Fruit fly (Drosophila melanogaster) whole organism, embryonic: Measurements from ENCODE around the gene CG3337.

Source experiments
- Blimp-1 ChIP-seq: fragments of 200-800 bp; sonication (Bioruptor generic); optimal IDR thresholded peaks from 3 replicates; lab custom pipeline; 2018; ENCODE audit warnings: missing biosample characterization, missing genetic modification characterization, mild to moderate bottlenecking, moderate library complexity, missing genetic modification reagents
- CG10543 ChIP-seq: fragments of 200-800 bp; sonication (Bioruptor generic); optimal IDR thresholded peaks from 3 replicates; lab custom pipeline; 2017; ENCODE audit warnings: missing biosample characterization, mild to moderate bottlenecking, missing genetic modification characterization, moderate library complexity
- CG12744 ChIP-seq: fragments of 200-800 bp; sonication (Bioruptor generic); optimal IDR thresholded peaks from 2 replicates; lab custom pipeline; 2016; ENCODE audit warnings: missing biosample characterization, missing genetic modification characterization
- CG12942 ChIP-seq: fragments of 200-800 bp; sonication (Bioruptor generic); optimal IDR thresholded peaks from 3 replicates; lab custom pipeline; 2016; ENCODE audit warnings: missing biosample characterization, missing genetic modification characterization
- CG13287 ChIP-seq: fragments of 200-800 bp; sonication (Bioruptor generic); IDR thresholded peaks from 2 replicates; pipeline ENCODE4 v1.3.6; 2022; ENCODE audit warnings: missing biosample characterization, missing genetic modification characterization; ENCODE audit not compliant: partially characterized antibody
- CG14710 ChIP-seq: fragments of 200-800 bp; sonication (Bioruptor generic); optimal IDR thresholded peaks from 3 replicates; lab custom pipeline; 2019; ENCODE audit warnings: missing biosample characterization, mild to moderate bottlenecking, missing genetic modification characterization, moderate library complexity
- CG17361 ChIP-seq: fragments of 200-800 bp; sonication (Bioruptor generic); IDR thresholded peaks from 3 replicates; pipeline ENCODE4 v1.3.6; 2022; ENCODE audit warnings: missing biosample characterization, missing genetic modification characterization
- CG17385 ChIP-seq: fragments of 200-800 bp; sonication (Bioruptor generic); optimal IDR thresholded peaks from 3 replicates; lab custom pipeline; 2018; ENCODE audit warnings: missing biosample characterization, mild to moderate bottlenecking, missing genetic modification characterization
- CG17612 ChIP-seq: fragments of 200-800 bp; sonication (Bioruptor generic); IDR thresholded peaks from 2 replicates; pipeline ENCODE4 v1.3.6; 2022; ENCODE audit warnings: missing biosample characterization, missing genetic modification characterization
- CG17802 ChIP-seq: fragments of 200-800 bp; sonication (Bioruptor generic); optimal IDR thresholded peaks from 2 replicates; lab custom pipeline; 2018; ENCODE audit warnings: missing biosample characterization, mild to moderate bottlenecking, missing genetic modification characterization, moderate library complexity
- CG3847 ChIP-seq: fragments of 200-800 bp; sonication (Bioruptor generic); IDR thresholded peaks from 2 replicates; pipeline ENCODE4 v1.3.6; 2022; ENCODE audit warnings: missing biosample characterization, missing genetic modification characterization
- CG4360 ChIP-seq: fragments of 200-800 bp; sonication (Bioruptor generic); IDR thresholded peaks from 2 replicates; pipeline ENCODE4 v1.3.6; 2022; ENCODE audit warnings: missing biosample characterization, missing genetic modification characterization
- CG4617 ChIP-seq: fragments of 200-800 bp; sonication (Bioruptor generic); optimal IDR thresholded peaks from 3 replicates; lab custom pipeline; 2016; ENCODE audit warnings: missing biosample characterization, missing genetic modification characterization, borderline replicate concordance
- CG6254 ChIP-seq: fragments of 200-800 bp; sonication (Bioruptor generic); optimal IDR thresholded peaks from 3 replicates; lab custom pipeline; 2017; ENCODE audit warnings: mild to moderate bottlenecking, missing biosample characterization, missing genetic modification reagents, missing genetic modification characterization
- CG6654 ChIP-seq: fragments of 200-800 bp; sonication (Bioruptor generic); optimal IDR thresholded peaks from 2 replicates; lab custom pipeline; 2017; ENCODE audit warnings: missing biosample characterization, mild to moderate bottlenecking, missing genetic modification characterization
- CG6683 ChIP-seq: fragments of 200-800 bp; sonication (Bioruptor generic); optimal IDR thresholded peaks from 2 replicates; lab custom pipeline; 2017; ENCODE audit warnings: missing biosample characterization, mild to moderate bottlenecking, missing genetic modification characterization, missing genetic modification reagents
- CG6791 ChIP-seq: fragments of 200-800 bp; sonication (Bioruptor generic); IDR thresholded peaks from 3 replicates; pipeline ENCODE4 v1.3.6; 2022; ENCODE audit warnings: missing biosample characterization, missing genetic modification characterization; ENCODE audit not compliant: partially characterized antibody
- CG7357 ChIP-seq: fragments of 200-800 bp; sonication (Bioruptor generic); IDR thresholded peaks from 3 replicates; pipeline ENCODE4 v1.3.6; 2022; ENCODE audit warnings: missing biosample characterization, missing genetic modification characterization
- CG7372 ChIP-seq: fragments of 200-800 bp; sonication (Bioruptor generic); IDR thresholded peaks from 2 replicates; pipeline ENCODE4 v1.3.6; 2022; ENCODE audit warnings: missing biosample characterization, missing genetic modification characterization
- CG7556 ChIP-seq: fragments of 200-800 bp; sonication (Bioruptor generic); optimal IDR thresholded peaks from 2 replicates; lab custom pipeline; 2017; ENCODE audit warnings: missing biosample characterization, mild to moderate bottlenecking, missing genetic modification characterization
- CG8944 ChIP-seq: fragments of 200-800 bp; sonication (Bioruptor generic); optimal IDR thresholded peaks from 3 replicates; lab custom pipeline; 2016; ENCODE audit warnings: missing biosample characterization, missing genetic modification characterization
- CG9727 ChIP-seq: fragments of 200-800 bp; sonication (Bioruptor generic); optimal IDR thresholded peaks from 3 replicates; lab custom pipeline; 2017; ENCODE audit warnings: missing biosample characterization, mild to moderate bottlenecking, missing genetic modification characterization
- Camta ChIP-seq: fragments of 200-800 bp; sonication (Bioruptor generic); optimal IDR thresholded peaks from 2 replicates; lab custom pipeline; 2016; ENCODE audit warnings: missing biosample characterization, missing genetic modification characterization
- Hsf ChIP-seq: fragments of 200-800 bp; sonication (Bioruptor generic); optimal IDR thresholded peaks from 3 replicates; lab custom pipeline; 2016; ENCODE audit warnings: missing biosample characterization, missing genetic modification characterization
- Mad ChIP-seq: fragments of 200-800 bp; sonication (Bioruptor generic); optimal IDR thresholded peaks from 2 replicates; lab custom pipeline; 2016; ENCODE audit warnings: missing biosample characterization, missing genetic modification characterization
- Opbp ChIP-seq: fragments of 200-800 bp; sonication (Bioruptor generic); IDR thresholded peaks from 3 replicates; pipeline ENCODE4 v1.3.6; 2022; ENCODE audit warnings: missing biosample characterization, missing genetic modification characterization; ENCODE audit not compliant: partially characterized antibody
- Ptx1 ChIP-seq: fragments of 200-800 bp; sonication (Bioruptor generic); IDR thresholded peaks from 2 replicates; pipeline ENCODE4 v1.3.6; 2022; ENCODE audit warnings: missing biosample characterization, missing genetic modification characterization
- Rfx ChIP-seq: fragments of 200-800 bp; sonication (Bioruptor generic); IDR thresholded peaks from 2 replicates; pipeline ENCODE4 v1.3.6; 2022; ENCODE audit warnings: missing biosample characterization, missing genetic modification characterization
- Spps ChIP-seq: fragments of 200-800 bp; sonication (Bioruptor generic); optimal IDR thresholded peaks from 2 replicates; lab custom pipeline; 2018; ENCODE audit warnings: missing biosample characterization, mild to moderate bottlenecking, missing genetic modification characterization
- al ChIP-seq: fragments of 200-800 bp; sonication (Bioruptor generic); IDR thresholded peaks from 2 replicates; pipeline ENCODE4 v1.3.6; 2022; ENCODE audit warnings: missing biosample characterization, missing genetic modification characterization
- bigmax ChIP-seq: fragments of 200-800 bp; sonication (Bioruptor generic); optimal IDR thresholded peaks from 2 replicates; lab custom pipeline; 2018; ENCODE audit warnings: missing biosample characterization, mild to moderate bottlenecking, missing genetic modification characterization
- chinmo ChIP-seq: fragments of 200-800 bp; sonication (Bioruptor generic); IDR thresholded peaks from 4 replicates; pipeline ENCODE4 v1.3.6; 2022; ENCODE audit warnings: missing biosample characterization, missing genetic modification characterization; ENCODE audit not compliant: partially characterized antibody
- croc ChIP-seq: fragments of 200-800 bp; sonication (Bioruptor generic); conservative IDR thresholded peaks from 3 replicates; pipeline ENCODE4 v1.3.6; 2022; ENCODE audit warnings: missing biosample characterization, missing genetic modification characterization
- dmrt11E ChIP-seq: fragments of 200-800 bp; sonication (Bioruptor generic); optimal IDR thresholded peaks from 3 replicates; lab custom pipeline; 2018; ENCODE audit warnings: missing biosample characterization, mild to moderate bottlenecking, missing genetic modification characterization, moderate library complexity
- fd64A ChIP-seq: fragments of 200-800 bp; sonication (Bioruptor generic); optimal IDR thresholded peaks from 3 replicates; lab custom pipeline; 2018; ENCODE audit warnings: missing biosample characterization, mild to moderate bottlenecking, missing genetic modification characterization
- gem ChIP-seq: fragments of 200-800 bp; sonication (Bioruptor generic); optimal IDR thresholded peaks from 2 replicates; lab custom pipeline; 2019; ENCODE audit warnings: missing biosample characterization, mild to moderate bottlenecking, missing genetic modification characterization, moderate library complexity
- hbn ChIP-seq: fragments of 200-800 bp; sonication (Bioruptor generic); IDR thresholded peaks from 2 replicates; pipeline ENCODE4 v1.3.6; 2022; ENCODE audit warnings: missing biosample characterization, missing genetic modification characterization; ENCODE audit not compliant: partially characterized antibody
- peb ChIP-seq: fragments of 200-800 bp; sonication (Bioruptor generic); IDR thresholded peaks from 2 replicates; pipeline ENCODE4 v1.3.6; 2022; ENCODE audit warnings: missing biosample characterization, missing genetic modification characterization
- pum ChIP-seq: fragments of 200-800 bp; sonication (Bioruptor generic); optimal IDR thresholded peaks from 2 replicates; lab custom pipeline; 2016; ENCODE audit warnings: missing biosample characterization, missing genetic modification characterization
- sisA ChIP-seq: fragments of 200-800 bp; sonication (Bioruptor generic); IDR thresholded peaks from 2 replicates; pipeline ENCODE4 v1.3.6; 2022; ENCODE audit warnings: missing biosample characterization, missing genetic modification characterization
- stwl ChIP-seq: fragments of 200-800 bp; sonication (Bioruptor generic); optimal IDR thresholded peaks from 3 replicates; lab custom pipeline; 2018; ENCODE audit warnings: missing biosample characterization, mild to moderate bottlenecking, missing genetic modification characterization, moderate library complexity
- sug ChIP-seq: fragments of 200-800 bp; optimal IDR thresholded peaks from 2 replicates; lab custom pipeline; 2019; ENCODE audit warnings: missing biosample characterization, mild to moderate bottlenecking, missing genetic modification characterization, moderate library complexity
- unc-4 ChIP-seq: fragments of 200-800 bp; sonication (Bioruptor generic); IDR thresholded peaks from 2 replicates; pipeline ENCODE4 v1.3.6; 2022; ENCODE audit warnings: missing biosample characterization, missing genetic modification characterization; ENCODE audit not compliant: partially characterized antibody
- wek ChIP-seq: fragments of 200-800 bp; sonication (Bioruptor generic); optimal IDR thresholded peaks from 3 replicates; lab custom pipeline; 2018; ENCODE audit warnings: missing biosample characterization, mild to moderate bottlenecking, missing genetic modification characterization, moderate library complexity
- z ChIP-seq: fragments of 200-800 bp; sonication (Bioruptor generic); IDR thresholded peaks from 3 replicates; pipeline ENCODE4 v1.3.6; 2022; ENCODE audit warnings: missing biosample characterization, missing genetic modification characterization
- zen ChIP-seq: fragments of 200-800 bp; sonication (Bioruptor generic); optimal IDR thresholded peaks from 3 replicates; lab custom pipeline; 2018; ENCODE audit warnings: missing biosample characterization, mild to moderate bottlenecking, missing genetic modification characterization, moderate library complexity
- zf30C ChIP-seq: fragments of 200-800 bp; sonication (Bioruptor generic); optimal IDR thresholded peaks from 3 replicates; lab custom pipeline; 2018; ENCODE audit warnings: missing biosample characterization, mild to moderate bottlenecking, missing genetic modification characterization

The CG3337 gene

DNA sequence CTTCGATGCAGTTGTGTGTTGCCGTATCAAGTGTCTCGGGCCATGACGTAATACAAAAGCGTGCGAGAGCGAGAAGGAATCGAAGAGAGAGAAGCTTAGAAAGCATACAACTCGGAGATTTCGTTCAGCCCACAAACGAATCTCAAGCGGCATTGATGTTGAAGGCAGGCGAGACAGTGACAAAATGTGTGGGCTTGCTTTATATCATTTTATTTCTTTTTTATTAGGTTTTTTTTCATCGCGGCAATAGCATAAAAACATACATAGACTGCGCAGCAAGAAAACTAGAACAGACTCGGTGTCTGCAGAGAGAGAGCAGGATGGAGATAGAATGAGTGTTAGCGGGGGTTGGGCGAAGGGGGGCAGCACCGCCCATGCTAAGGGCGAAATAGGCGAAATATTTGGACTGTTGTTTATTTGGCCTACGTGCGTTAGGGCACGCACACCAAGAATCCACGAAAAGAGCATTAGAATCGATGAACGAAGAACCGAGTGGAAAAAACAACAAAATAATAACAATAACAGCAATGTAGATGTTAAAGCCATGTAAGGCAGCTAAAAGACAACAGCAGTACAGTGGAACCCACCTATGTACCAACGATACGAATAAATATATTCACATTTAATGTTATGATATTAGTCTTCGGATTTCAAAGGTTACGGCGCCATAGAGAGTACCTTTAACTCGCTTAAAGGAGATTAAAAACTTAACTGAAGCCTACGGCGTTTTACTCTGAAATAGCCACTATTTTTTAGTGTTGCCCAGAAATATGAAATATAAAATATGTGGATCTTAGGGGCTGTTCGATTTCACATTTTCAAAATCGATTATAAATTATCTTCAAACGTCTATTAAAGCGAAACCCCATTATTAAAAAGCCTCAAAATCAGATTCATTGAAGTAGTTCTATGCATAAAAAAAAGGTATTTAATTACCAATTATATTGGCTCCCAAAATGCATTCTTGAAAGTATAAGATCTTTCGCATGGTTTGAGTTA, 35.7 kb downstream of the CG3337 start (continued):
- no peak for TF ChIP-seq CG17385
- no peak for TF ChIP-seq z (GFP tag; lab: Robert Waterston, UW)
- no peak for TF ChIP-seq bigmax
- peak; percentile 36 for TF ChIP-seq pum (GFP tag; lab: Kevin White, UChicago)
- TF ChIP-seq CG17361 (GFP tag; lab: Robert Waterston, UW): peak; percentile 80
- TF ChIP-seq Mad: no peak
- peak; percentile 54 for TF ChIP-seq CG10543 (GFP tag; lab: Kevin White, UChicago)
- no peak for TF ChIP-seq CG8944 (GFP tag; lab: Kevin White, UChicago)
- TF ChIP-seq croc (GFP tag; lab: Robert Waterston, UW): peak; percentile 24; the same call in 1 of the 3 replicates
- peak; percentile 50 for TF ChIP-seq CG9727 (GFP tag; lab: Kevin White, UChicago)
- TF ChIP-seq Rfx (GFP tag; lab: Robert Waterston, UW): peak; percentile 51; the same call in 1 of the 2 replicates
- TF ChIP-seq Camta (GFP tag; lab: Kevin White, UChicago): no peak
- no peak for TF ChIP-seq dmrt11E (tag; lab: Kevin White, UChicago)
- no peak for TF ChIP-seq wek (GFP tag; lab: Kevin White, UChicago)
- TF ChIP-seq CG7372: no peak
- no peak for TF ChIP-seq CG4617
- TF ChIP-seq chinmo (GFP tag; lab: Robert Waterston, UW): peak; percentile 91; the same call in 3 of the 4 replicates
- no peak for TF ChIP-seq peb
- no peak for TF ChIP-seq zen (tag; lab: Kevin White, UChicago)
- no peak for TF ChIP-seq hbn (GFP tag; lab: Robert Waterston, UW)
- TF ChIP-seq fd64A (GFP tag; lab: Kevin White, UChicago): no peak
- no peak for TF ChIP-seq zf30C (GFP tag; lab: Kevin White, UChicago)
- peak; percentile 45; the same call in 1 of the 2 replicates for TF ChIP-seq al
- TF ChIP-seq CG3847 (GFP tag; lab: Robert Waterston, UW): no peak
- no peak for TF ChIP-seq CG14710 (tag; lab: Kevin White, UChicago)
- peak; percentile 12 for TF ChIP-seq sug (tag; lab: Kevin White, UChicago)
- no peak for TF ChIP-seq CG12942 (GFP tag; lab: Kevin White, UChicago)
- TF ChIP-seq Ptx1 (GFP tag; lab: Robert Waterston, UW): peak; percentile 65
- TF ChIP-seq CG7357: peak; percentile 61; the same call in 1 of the 3 replicates
- TF ChIP-seq sisA (GFP tag; lab: Robert Waterston, UW): peak; percentile 45
- TF ChIP-seq CG12744 (GFP tag; lab: Kevin White, UChicago): no peak
- TF ChIP-seq Opbp (GFP tag; lab: Robert Waterston, UW): no peak
- TF ChIP-seq CG7556 (GFP tag; lab: Kevin White, UChicago): peak; percentile 82
- peak; percentile 72 for TF ChIP-seq gem (tag; lab: Kevin White, UChicago)
- TF ChIP-seq Hsf (GFP tag; lab: Kevin White, UChicago): peak; percentile 42
- no peak for TF ChIP-seq CG4360 (GFP tag; lab: Robert Waterston, UW)
- TF ChIP-seq stwl (tag; lab: Kevin White, UChicago): no peak
- 0 out of 2 replicates have a peak, but pooled peaks have one; percentile 15 for TF ChIP-seq unc-4 (GFP tag; lab: Robert Waterston, UW)
- no peak for TF ChIP-seq Spps
- TF ChIP-seq CG17612 (GFP tag; lab: Robert Waterston, UW): no peak
- no peak for TF ChIP-seq CG17802 (tag; lab: Kevin White, UChicago)
- no peak for TF ChIP-seq Blimp-1 (GFP tag; lab: Kevin White, UChicago)
- no peak for TF ChIP-seq CG6683 (GFP tag; lab: Kevin White, UChicago)
- TF ChIP-seq CG13287 (GFP tag; lab: Robert Waterston, UW): 0 out of 2 replicates have a peak, but pooled peaks have one; percentile 6
- TF ChIP-seq CG6791 (GFP tag; lab: Robert Waterston, UW): no peak
- TF ChIP-seq CG6254 (GFP tag; lab: Kevin White, UChicago): no peak
- TF ChIP-seq CG6654 (GFP tag; lab: Kevin White, UChicago): no peak
